Worm (Caenorhabditis elegans): ENCODE measurements around the gene Y116A8C.38.
"Not testable (repeated sequence)": the region's sequence is repeated elsewhere in the genome, so short reads cannot be mapped to it uniquely, and the experiment has no call there.

DNA sequence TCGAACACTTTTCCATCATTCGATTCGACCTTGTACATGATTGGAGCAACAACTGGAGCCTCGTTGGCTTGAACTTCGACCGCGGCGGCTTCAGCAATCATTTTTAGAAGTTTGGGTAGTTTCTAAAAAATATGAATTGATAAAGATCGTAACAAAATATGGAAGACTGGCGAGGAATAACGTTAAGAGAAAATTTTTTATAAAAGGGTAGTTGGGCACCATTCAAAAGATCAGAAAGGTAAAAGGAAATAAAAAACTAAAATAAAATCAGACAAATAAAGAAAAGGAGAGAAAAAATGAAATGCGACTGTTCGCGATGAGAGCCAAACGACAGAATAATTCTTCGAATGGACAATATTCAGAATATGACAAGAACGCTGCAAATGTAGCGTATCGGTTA is 34.4 kb downstream of the Y116A8C.38 start, which contains the start of gene skr-8:
- TF ChIP-seq ama-1 (optimal IDR thresholded peaks at IDR 0.05); ceh-2 (tag; optimal IDR thresholded peaks at IDR 0.05); rnt-1 (tag; optimal IDR thresholded peaks at IDR 0.05); elt-2 (tag; optimal IDR thresholded peaks at IDR 0.05); F13H6.1 (tag; optimal IDR thresholded peaks at IDR 0.05); zip-5 (tag; optimal IDR thresholded peaks at IDR 0.05); sdc-2 (tag; optimal IDR thresholded peaks at IDR 0.05); nhr-232 (tag; optimal IDR thresholded peaks at IDR 0.05); ceh-48 (tag; optimal IDR thresholded peaks at IDR 0.05); ceh-18 (tag; optimal IDR thresholded peaks at IDR 0.05); pqm-1 (tag; optimal IDR thresholded peaks at IDR 0.05): not testable (repeated sequence)
